Worm (Caenorhabditis elegans): Measurements from ENCODE around the gene txt-2.

DNA sequence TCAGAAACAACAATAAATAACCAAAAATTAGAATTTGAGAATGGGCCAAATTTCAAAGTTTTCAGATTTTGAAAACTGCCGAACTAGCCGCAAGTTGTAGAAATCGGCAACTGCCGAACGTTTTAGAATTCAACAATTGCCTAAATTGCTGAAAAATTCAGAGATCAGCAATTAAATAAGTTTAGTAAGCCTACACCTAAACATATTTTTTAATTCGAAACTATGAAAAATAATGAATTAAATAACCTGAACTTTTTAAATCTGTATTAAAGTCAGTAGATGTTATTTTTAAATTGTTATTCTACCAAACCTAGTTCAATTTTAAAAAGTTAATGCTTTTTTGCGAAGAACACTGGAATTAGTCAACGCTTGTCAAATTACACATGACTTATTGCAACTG, 18.4 kb upstream of the txt-2 start, which contains the start of gene nhr-204:
- TF ChIP-seq nhr-237 (tag; optimal IDR thresholded peaks at IDR 0.05) (no peak), unc-39 (tag; optimal IDR thresholded peaks at IDR 0.05) (no peak), lsy-2 (tag; optimal IDR thresholded peaks at IDR 0.05) (no peak), lin-13 (tag; optimal IDR thresholded peaks at IDR 0.05) (no peak)

Measured in whole organism, mixed stage, embryonic.